Fruit fly (Drosophila melanogaster) whole organism, prepupa: ENCODE measurements around the gene CG6937.

Experiments
- Blimp-1 ChIP-seq: fragments of 200-800 bp; sonication (Bioruptor generic); optimal IDR thresholded peaks from 3 replicates; lab custom pipeline; 2017; ENCODE audit warnings: missing biosample characterization, missing genetic modification characterization, mild to moderate bottlenecking, moderate library complexity, missing genetic modification reagents
- CG10631 ChIP-seq: fragments of 200-800 bp; sonication (Bioruptor generic); optimal IDR thresholded peaks from 2 replicates; lab custom pipeline; 2016; ENCODE audit warnings: missing biosample characterization, missing genetic modification characterization
- CG10669 ChIP-seq: fragments of 200-800 bp; sonication (Bioruptor generic); optimal IDR thresholded peaks from 3 replicates; lab custom pipeline; 2018; ENCODE audit warnings: missing biosample characterization, mild to moderate bottlenecking, missing genetic modification characterization, moderate library complexity
- CG11294 ChIP-seq: fragments of 200-800 bp; sonication (Bioruptor generic); IDR thresholded peaks from 2 replicates; pipeline ENCODE4 v1.3.6; 2022; ENCODE audit warnings: missing biosample characterization, missing genetic modification characterization
- CG15336 ChIP-seq: fragments of 200-800 bp; sonication (Bioruptor generic); IDR thresholded peaks from 2 replicates; pipeline ENCODE4 v1.3.6; 2022; ENCODE audit warnings: missing biosample characterization, missing genetic modification characterization
- CG1621 ChIP-seq: fragments of 200-800 bp; sonication (Bioruptor generic); optimal IDR thresholded peaks from 3 replicates; lab custom pipeline; 2018; ENCODE audit warnings: missing biosample characterization, mild to moderate bottlenecking, missing genetic modification characterization
- CG16779 ChIP-seq: fragments of 200-800 bp; sonication (Bioruptor generic); optimal IDR thresholded peaks from 3 replicates; lab custom pipeline; 2017; ENCODE audit warnings: missing biosample characterization, mild to moderate bottlenecking, missing genetic modification characterization
- CG3032 ChIP-seq: fragments of 200-800 bp; optimal IDR thresholded peaks from 2 replicates; lab custom pipeline; 2019; ENCODE audit warnings: missing biosample characterization, mild to moderate bottlenecking, missing genetic modification characterization, moderate library complexity
- CG31627 ChIP-seq: fragments of 200-800 bp; sonication (Bioruptor generic); optimal IDR thresholded peaks from 3 replicates; lab custom pipeline; 2016; ENCODE audit warnings: missing biosample characterization, missing genetic modification characterization
- CG32006 ChIP-seq: fragments of 200-800 bp; sonication (Bioruptor generic); optimal IDR thresholded peaks from 3 replicates; lab custom pipeline; 2017; ENCODE audit warnings: missing biosample characterization, mild to moderate bottlenecking, missing genetic modification characterization
- CG34406 ChIP-seq: fragments of 200-800 bp; sonication (Bioruptor generic); optimal IDR thresholded peaks from 3 replicates; lab custom pipeline; 2016; ENCODE audit warnings: missing biosample characterization, missing genetic modification characterization
- CG3919 ChIP-seq: fragments of 200-800 bp; sonication (Bioruptor generic); optimal IDR thresholded peaks from 3 replicates; lab custom pipeline; 2016; ENCODE audit warnings: missing biosample characterization, missing genetic modification characterization
- CG6163 ChIP-seq: fragments of 200-800 bp; sonication (Bioruptor generic); IDR thresholded peaks from 3 replicates; pipeline ENCODE4 v1.3.6; 2022; ENCODE audit warnings: missing biosample characterization, missing genetic modification characterization
- CG6276 ChIP-seq: fragments of 200-800 bp; sonication (Bioruptor generic); optimal IDR thresholded peaks from 2 replicates; lab custom pipeline; 2017; ENCODE audit warnings: missing biosample characterization, mild to moderate bottlenecking, missing genetic modification characterization
- CG6792 ChIP-seq: fragments of 200-800 bp; sonication (Bioruptor generic); optimal IDR thresholded peaks from 3 replicates; lab custom pipeline; 2016; ENCODE audit warnings: missing biosample characterization, missing genetic modification characterization
- CG6808 ChIP-seq: fragments of 200-800 bp; sonication (Bioruptor generic); optimal IDR thresholded peaks from 3 replicates; lab custom pipeline; 2017; ENCODE audit warnings: missing biosample characterization, missing genetic modification characterization, mild to moderate bottlenecking, moderate library complexity, missing genetic modification reagents
- CG7368 ChIP-seq: fragments of 200-800 bp; sonication (Bioruptor generic); optimal IDR thresholded peaks from 3 replicates; lab custom pipeline; 2016; ENCODE audit warnings: missing biosample characterization, missing genetic modification characterization
- CG8119 ChIP-seq: fragments of 200-800 bp; sonication (Bioruptor generic); IDR thresholded peaks from 3 replicates; pipeline ENCODE4 v1.3.6; 2022; ENCODE audit warnings: missing biosample characterization, missing genetic modification characterization
- CG8319 ChIP-seq: fragments of 200-800 bp; sonication (Bioruptor generic); optimal IDR thresholded peaks from 3 replicates; lab custom pipeline; 2016; ENCODE audit warnings: missing biosample characterization, missing genetic modification characterization
- CG9139 ChIP-seq: fragments of 200-800 bp; sonication (Bioruptor generic); optimal IDR thresholded peaks from 3 replicates; lab custom pipeline; 2017; ENCODE audit warnings: missing biosample characterization, mild to moderate bottlenecking, missing genetic modification characterization
- Eip75B ChIP-seq: fragments of 200-800 bp; sonication (Bioruptor generic); optimal IDR thresholded peaks from 3 replicates; lab custom pipeline; 2016; ENCODE audit warnings: missing biosample characterization, missing genetic modification characterization
- Eip78C ChIP-seq: fragments of 200-800 bp; sonication (Bioruptor generic); peaks from one replicate; lab custom pipeline; 2016; ENCODE audit warnings: missing biosample characterization, missing genetic modification characterization
- Eip93F ChIP-seq: fragments of 200-800 bp; sonication (Bioruptor generic); optimal IDR thresholded peaks from 2 replicates; lab custom pipeline; 2016; ENCODE audit warnings: missing biosample characterization, mild to moderate bottlenecking, missing genetic modification characterization
- Ets21C ChIP-seq: fragments of 200-800 bp; sonication (Bioruptor generic); optimal IDR thresholded peaks from 3 replicates; lab custom pipeline; 2016; ENCODE audit warnings: missing biosample characterization, missing genetic modification characterization
- Gug ChIP-seq: fragments of 200-800 bp; sonication (Bioruptor generic); IDR thresholded peaks from 2 replicates; pipeline ENCODE4 v1.3.6; 2022; ENCODE audit warnings: missing biosample characterization, missing genetic modification characterization
- Hr38 ChIP-seq: sonication (Bioruptor generic); optimal IDR thresholded peaks from 2 replicates; lab custom pipeline; 2016; ENCODE audit warnings: missing biosample characterization, missing genetic modification characterization
- Hr4 ChIP-seq: fragments of 200-800 bp; sonication (Bioruptor generic); optimal IDR thresholded peaks from 3 replicates; lab custom pipeline; 2016; ENCODE audit warnings: missing biosample characterization, missing genetic modification characterization
- Lpt ChIP-seq: fragments of 200-800 bp; sonication (Bioruptor generic); optimal IDR thresholded peaks from 3 replicates; lab custom pipeline; 2016; ENCODE audit warnings: missing biosample characterization, missing genetic modification characterization
- Met ChIP-seq: fragments of 200-800 bp; sonication (Bioruptor generic); optimal IDR thresholded peaks from 3 replicates; lab custom pipeline; 2016; ENCODE audit warnings: missing biosample characterization, missing genetic modification characterization
- OdsH ChIP-seq: fragments of 200-800 bp; sonication (Bioruptor generic); optimal IDR thresholded peaks from 3 replicates; lab custom pipeline; 2016; ENCODE audit warnings: missing biosample characterization, missing genetic modification characterization
- Smox ChIP-seq: fragments of 200-800 bp; sonication (Bioruptor generic); optimal IDR thresholded peaks from 3 replicates; lab custom pipeline; 2016; ENCODE audit warnings: missing biosample characterization, missing genetic modification characterization
- Sox14 ChIP-seq: fragments of 200-800 bp; sonication (Bioruptor generic); optimal IDR thresholded peaks from 3 replicates; lab custom pipeline; 2016; ENCODE audit warnings: missing biosample characterization, missing genetic modification characterization
- Sox15 ChIP-seq: fragments of 200-800 bp; sonication (Bioruptor generic); optimal IDR thresholded peaks from 3 replicates; lab custom pipeline; 2016; ENCODE audit warnings: missing biosample characterization, missing genetic modification characterization
- acj6 ChIP-seq: fragments of 200-800 bp; sonication (Bioruptor generic); optimal IDR thresholded peaks from 3 replicates; lab custom pipeline; 2016; ENCODE audit warnings: missing biosample characterization, missing genetic modification characterization
- cyc ChIP-seq: fragments of 200-800 bp; sonication (Bioruptor generic); optimal IDR thresholded peaks from 3 replicates; lab custom pipeline; 2016; ENCODE audit warnings: missing biosample characterization, missing genetic modification characterization
- eg ChIP-seq: fragments of 200-800 bp; sonication (Bioruptor generic); IDR thresholded peaks from 3 replicates; pipeline ENCODE4 v1.3.6; 2022; ENCODE audit warnings: missing biosample characterization, missing genetic modification characterization
- esn ChIP-seq: fragments of 200-800 bp; sonication (Bioruptor generic); optimal IDR thresholded peaks from 2 replicates; lab custom pipeline; 2016; ENCODE audit warnings: missing biosample characterization, mild to moderate bottlenecking, missing genetic modification characterization, moderate library complexity
- fd59A ChIP-seq: fragments of 200-800 bp; sonication (Bioruptor generic); optimal IDR thresholded peaks from 2 replicates; lab custom pipeline; 2017; ENCODE audit warnings: missing biosample characterization, mild to moderate bottlenecking, missing genetic modification characterization, missing genetic modification reagents
- fd85E ChIP-seq: fragments of 200-800 bp; sonication (Bioruptor generic); optimal IDR thresholded peaks from 3 replicates; lab custom pipeline; 2016; ENCODE audit warnings: missing biosample characterization, missing genetic modification characterization
- fkh ChIP-seq: fragments of 200-800 bp; sonication (Bioruptor generic); optimal IDR thresholded peaks from 3 replicates; lab custom pipeline; 2017; ENCODE audit warnings: missing biosample characterization, mild to moderate bottlenecking, missing genetic modification characterization, moderate library complexity
- lz ChIP-seq: fragments of 200-800 bp; sonication (Bioruptor generic); optimal IDR thresholded peaks from 3 replicates; lab custom pipeline; 2016; ENCODE audit warnings: missing biosample characterization, missing genetic modification characterization
- net ChIP-seq: fragments of 200-800 bp; sonication (Bioruptor generic); optimal IDR thresholded peaks from 3 replicates; lab custom pipeline; 2016; ENCODE audit warnings: missing biosample characterization, missing genetic modification characterization
- pdm3 ChIP-seq: fragments of 200-800 bp; sonication (Bioruptor generic); optimal IDR thresholded peaks from 3 replicates; lab custom pipeline; 2016; ENCODE audit warnings: missing biosample characterization, missing genetic modification characterization
- spab ChIP-seq: fragments of 200-800 bp; sonication (Bioruptor generic); optimal IDR thresholded peaks from 2 replicates; lab custom pipeline; 2017; ENCODE audit warnings: missing biosample characterization, mild to moderate bottlenecking, missing genetic modification characterization, missing genetic modification reagents
- ss ChIP-seq, 2 experiments: fragments of 200-800 bp; sonication (Bioruptor generic); optimal IDR thresholded peaks; 2 replicates in 1 of 2; 3 replicates in 1 of 2; lab custom pipeline; 2017 to 2018; ENCODE audit warnings: mild to moderate bottlenecking in 2 of 2, missing biosample characterization in 2 of 2, missing genetic modification characterization in 2 of 2, moderate library complexity in 1 of 2
- topi ChIP-seq: fragments of 200-800 bp; sonication (Bioruptor generic); optimal IDR thresholded peaks from 3 replicates; lab custom pipeline; 2016; ENCODE audit warnings: missing biosample characterization, missing genetic modification characterization
- vri ChIP-seq: fragments of 200-800 bp; sonication (Bioruptor generic); optimal IDR thresholded peaks from 3 replicates; lab custom pipeline; 2016; ENCODE audit warnings: missing biosample characterization, mild to moderate bottlenecking, missing genetic modification characterization

CG6937 gene

DNA sequence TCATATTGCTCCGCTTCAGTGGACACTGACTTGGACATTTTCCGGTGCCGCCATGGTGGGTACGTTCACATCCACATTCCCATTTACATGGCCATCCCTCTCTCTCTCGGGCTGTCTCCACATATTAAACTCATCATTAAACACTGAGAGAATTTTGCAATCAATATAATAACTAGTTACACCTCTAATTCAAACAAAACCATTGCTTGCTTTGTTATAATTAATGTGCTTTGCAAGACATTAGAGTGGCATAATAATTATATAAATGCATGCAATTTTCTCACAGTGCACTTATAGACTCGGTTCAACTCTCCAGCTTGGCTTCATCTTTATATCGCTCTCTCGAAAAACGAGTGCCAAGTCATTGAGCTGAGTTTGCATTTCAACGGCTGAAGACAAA is 40.2 kb downstream of the CG6937 start (continued):
- peak; percentile 60 for TF ChIP-seq fd85E
- TF ChIP-seq Hr4 = peak; percentile 95
- TF ChIP-seq Ets21C (GFP tag; lab: Kevin White, UChicago) = no peak
- peak; percentile 91 for TF ChIP-seq Eip75B (GFP tag; lab: Kevin White, UChicago)
- TF ChIP-seq CG16779 (tag; lab: Kevin White, UChicago) = peak; percentile 87
- TF ChIP-seq CG10669 (GFP tag; lab: Kevin White, UChicago) = peak; percentile 91
- peak; percentile 97 for TF ChIP-seq CG15336 (GFP tag; lab: Robert Waterston, UW)
- TF ChIP-seq CG3919 (GFP tag; lab: Kevin White, UChicago) = peak; percentile 94
- TF ChIP-seq CG34406 = peak; percentile 79
- TF ChIP-seq Eip78C (GFP tag; lab: Kevin White, UChicago) = peak; percentile 98
- peak; percentile 88 for TF ChIP-seq spab (GFP tag; lab: Kevin White, UChicago)
- TF ChIP-seq acj6 (GFP tag; lab: Kevin White, UChicago) = peak; percentile 88
- peak; percentile 87 for TF ChIP-seq CG7368 (GFP tag; lab: Kevin White, UChicago)
- no peak for TF ChIP-seq pdm3 (GFP tag; lab: Kevin White, UChicago)
- peak; percentile 89 for TF ChIP-seq CG10631 (GFP tag; lab: Kevin White, UChicago)
- peak; percentile 86 for TF ChIP-seq CG6808
- peak; percentile 85 for TF ChIP-seq CG11294 (GFP tag; lab: Robert Waterston, UW)
- TF ChIP-seq CG32006 (GFP tag; lab: Kevin White, UChicago) = peak; percentile 93
- TF ChIP-seq cyc (GFP tag; lab: Kevin White, UChicago) = peak; percentile 81
- TF ChIP-seq CG6792 (GFP tag; lab: Kevin White, UChicago) = peak; percentile 87
- TF ChIP-seq fd59A (GFP tag; lab: Kevin White, UChicago) = peak; percentile 78
- TF ChIP-seq Gug (GFP tag; lab: Robert Waterston, UW) = peak; percentile 90
- TF ChIP-seq topi (GFP tag; lab: Kevin White, UChicago) = peak; percentile 81
- TF ChIP-seq Sox15 = peak; percentile 78
- TF ChIP-seq Smox (GFP tag; lab: Kevin White, UChicago) = no peak
- TF ChIP-seq Lpt (GFP tag; lab: Kevin White, UChicago) = peak; percentile 90
- TF ChIP-seq CG6163 (GFP tag; lab: Robert Waterston, UW) = peak; percentile 97
- TF ChIP-seq CG3032 (tag; lab: Kevin White, UChicago) = peak; percentile 86
- no peak for TF ChIP-seq CG6276
- peak; percentile 84 for TF ChIP-seq Sox14
- no peak for TF ChIP-seq vri (GFP tag; lab: Kevin White, UChicago)
- TF ChIP-seq lz (GFP tag; lab: Kevin White, UChicago) = peak; percentile 79
- peak; percentile 72 for TF ChIP-seq CG9139 (GFP tag; lab: Kevin White, UChicago)
- peak; percentile 91 for TF ChIP-seq CG8319 (GFP tag; lab: Kevin White, UChicago)
- TF ChIP-seq CG8119 = peak; percentile 95
- TF ChIP-seq Hr38 = peak; percentile 44
- TF ChIP-seq esn (GFP tag; lab: Kevin White, UChicago) = peak; percentile 84
- TF ChIP-seq CG31627 (GFP tag; lab: Kevin White, UChicago) = peak; percentile 77

DNA sequence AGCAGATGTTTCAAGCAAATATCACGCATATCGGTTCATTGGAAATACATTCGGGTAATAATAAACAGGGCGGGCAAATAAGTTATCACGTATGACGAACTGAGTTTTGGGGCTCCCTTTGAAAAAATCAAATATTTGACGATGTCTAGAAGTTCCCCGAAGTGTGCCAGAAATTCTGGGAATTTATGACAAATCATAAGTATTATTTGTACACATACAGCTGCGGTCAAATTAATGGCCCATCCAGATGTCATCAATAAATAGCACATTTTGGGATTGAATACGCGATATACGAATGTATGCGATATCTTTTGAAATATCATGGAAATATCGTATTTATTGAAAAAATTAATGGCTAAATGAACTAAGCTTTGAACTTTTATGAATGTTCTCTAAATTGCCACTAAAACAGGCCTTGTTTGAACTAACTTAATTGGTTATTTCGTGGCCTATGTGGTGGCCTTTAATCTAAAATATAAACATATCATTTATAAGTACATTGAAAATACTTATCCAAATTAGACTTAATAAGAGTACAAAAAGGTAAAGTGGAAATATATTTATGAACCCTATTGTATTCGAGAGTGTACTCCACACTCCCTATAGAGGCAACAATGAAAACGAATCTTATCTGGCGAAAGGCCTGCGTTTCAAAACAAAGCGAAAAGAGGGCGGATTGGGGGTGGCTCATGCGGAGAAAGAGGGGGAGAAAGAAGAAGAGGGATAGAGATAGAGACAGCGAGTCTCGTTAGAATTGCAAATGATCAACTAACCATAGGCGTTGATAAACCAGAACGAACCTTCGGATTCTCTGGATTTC is 41.2 kb downstream of the CG6937 start:
- TF ChIP-seq CG6808 = peak; percentile 47
- TF ChIP-seq fkh = peak; percentile 76
- no peak for TF ChIP-seq CG1621 (tag; lab: Kevin White, UChicago)
- TF ChIP-seq CG15336 (GFP tag; lab: Robert Waterston, UW) = peak; percentile 41
- no peak for TF ChIP-seq ss (GFP tag; optimal IDR thresholded peaks at IDR 0.05; lab: Kevin White, UChicago)
- peak; percentile 34 for TF ChIP-seq Ets21C (GFP tag; lab: Kevin White, UChicago)
- TF ChIP-seq CG10669 (GFP tag; lab: Kevin White, UChicago) = peak; percentile 68
- peak; percentile 33 for TF ChIP-seq net
- peak; percentile 70 for TF ChIP-seq Smox (GFP tag; lab: Kevin White, UChicago)
- peak; percentile 57 for TF ChIP-seq CG31627 (GFP tag; lab: Kevin White, UChicago)
- no peak for TF ChIP-seq Sox14
- TF ChIP-seq Eip78C (GFP tag; lab: Kevin White, UChicago) = peak; percentile 82
- peak; percentile 31 for TF ChIP-seq Sox15
- TF ChIP-seq CG6163 (GFP tag; lab: Robert Waterston, UW) = no peak
- TF ChIP-seq Gug (GFP tag; lab: Robert Waterston, UW) = no peak
- TF ChIP-seq CG11294 (GFP tag; lab: Robert Waterston, UW) = no peak
- peak; percentile 56 for TF ChIP-seq Met (GFP tag; lab: Kevin White, UChicago)
- TF ChIP-seq eg (GFP tag; lab: Robert Waterston, UW) = no peak
- TF ChIP-seq Hr4 = peak; percentile 54
- peak; percentile 54 for TF ChIP-seq pdm3 (GFP tag; lab: Kevin White, UChicago)
- peak; percentile 56 for TF ChIP-seq OdsH (GFP tag; lab: Kevin White, UChicago)
- peak; percentile 11 for TF ChIP-seq Eip75B (GFP tag; lab: Kevin White, UChicago)
- TF ChIP-seq lz (GFP tag; lab: Kevin White, UChicago) = peak; percentile 34
- peak; percentile 16 for TF ChIP-seq CG3919 (GFP tag; lab: Kevin White, UChicago)
- no peak for TF ChIP-seq Lpt (GFP tag; lab: Kevin White, UChicago)
- TF ChIP-seq Blimp-1 (GFP tag; lab: Kevin White, UChicago) = peak; percentile 44
- TF ChIP-seq Eip93F (GFP tag; lab: Kevin White, UChicago) = peak; percentile 49
